Fruit fly (Drosophila melanogaster): ENCODE data around the gene CG11837.

dm6 chr3R:29020366-29020765, 28.9 kb upstream of the CG11837 start, which contains the start of gene wat:
- TF ChIP-seq CG8478 (optimal IDR thresholded peaks at IDR 0.05) (no peak), CTCF (optimal IDR thresholded peaks at IDR 0.05) (no peak)
